Fruit fly (Drosophila melanogaster) whole organism, embryonic: ENCODE measurements around the gene CG13088.
A peak's percentile ranks its signal among the peaks of the same experiment; 100 is the strongest.

Experiments
- CG12155 ChIP-seq: fragments of 200-800 bp; sonication (Bioruptor generic); optimal IDR thresholded peaks from 3 replicates; lab custom pipeline; 2016; ENCODE audit warnings: missing biosample characterization, missing genetic modification characterization
- CG12236 ChIP-seq: fragments of 200-800 bp; sonication (Bioruptor generic); optimal IDR thresholded peaks from 2 replicates; lab custom pipeline; 2016; ENCODE audit warnings: missing biosample characterization, missing genetic modification characterization
- CG13296 ChIP-seq: fragments of 200-800 bp; sonication (Bioruptor generic); optimal IDR thresholded peaks from 3 replicates; lab custom pipeline; 2018; ENCODE audit warnings: missing biosample characterization, mild to moderate bottlenecking, missing genetic modification characterization
- CG13424 ChIP-seq: fragments of 200-800 bp; sonication (Bioruptor generic); optimal IDR thresholded peaks from 2 replicates; lab custom pipeline; 2019; ENCODE audit warnings: missing biosample characterization, mild to moderate bottlenecking, missing genetic modification characterization, moderate library complexity
- CG13775 ChIP-seq: fragments of 200-800 bp; sonication (Bioruptor generic); optimal IDR thresholded peaks from 3 replicates; lab custom pipeline; 2017; ENCODE audit warnings: missing biosample characterization, mild to moderate bottlenecking, missing genetic modification characterization
- CG14860 ChIP-seq: fragments of 200-800 bp; sonication (Bioruptor generic); IDR thresholded peaks from 3 replicates; pipeline ENCODE4 v1.3.6; 2022; ENCODE audit warnings: missing biosample characterization, missing genetic modification characterization; ENCODE audit not compliant: partially characterized antibody
- CG1832 ChIP-seq: fragments of 200-800 bp; sonication (Bioruptor generic); optimal IDR thresholded peaks from 2 replicates; lab custom pipeline; 2017; ENCODE audit warnings: missing biosample characterization, mild to moderate bottlenecking, missing genetic modification characterization, inconsistent platforms
- CG31441 ChIP-seq: fragments of 200-800 bp; sonication (Bioruptor generic); IDR thresholded peaks from 2 replicates; pipeline ENCODE4 v1.3.6; 2022; ENCODE audit warnings: missing biosample characterization, missing genetic modification characterization
- CG34422 ChIP-seq: fragments of 200-800 bp; sonication (Bioruptor generic); IDR thresholded peaks from 3 replicates; pipeline ENCODE4 v1.3.6; 2022; ENCODE audit warnings: missing biosample characterization, missing genetic modification characterization
- CG3995 ChIP-seq: fragments of 200-800 bp; sonication (Bioruptor generic); optimal IDR thresholded peaks from 3 replicates; lab custom pipeline; 2016; ENCODE audit warnings: missing biosample characterization, missing genetic modification characterization
- CG6254 ChIP-seq: fragments of 200-800 bp; sonication (Bioruptor generic); optimal IDR thresholded peaks from 3 replicates; lab custom pipeline; 2017; ENCODE audit warnings: mild to moderate bottlenecking, missing biosample characterization, missing genetic modification reagents, missing genetic modification characterization
- CG7271 ChIP-seq: fragments of 200-800 bp; sonication (Bioruptor generic); optimal IDR thresholded peaks from 2 replicates; lab custom pipeline; 2018; ENCODE audit warnings: missing biosample characterization, mild to moderate bottlenecking, missing genetic modification characterization, moderate library complexity
- CG7556 ChIP-seq: fragments of 200-800 bp; sonication (Bioruptor generic); optimal IDR thresholded peaks from 2 replicates; lab custom pipeline; 2017; ENCODE audit warnings: missing biosample characterization, mild to moderate bottlenecking, missing genetic modification characterization
- CG8089 ChIP-seq: fragments of 200-800 bp; sonication (Bioruptor generic); optimal IDR thresholded peaks from 3 replicates; lab custom pipeline; 2016; ENCODE audit warnings: missing biosample characterization, missing genetic modification characterization
- CTCF ChIP-seq: fragments of 200-800 bp; sonication (Bioruptor generic); optimal IDR thresholded peaks from 2 replicates; lab custom pipeline; 2017; ENCODE audit warnings: missing biosample characterization, mild to moderate bottlenecking, missing genetic modification characterization, moderate library complexity
- Fer3 ChIP-seq: fragments of 200-800 bp; sonication (Bioruptor generic); optimal IDR thresholded peaks from 2 replicates; lab custom pipeline; 2018; ENCODE audit warnings: missing biosample characterization, mild to moderate bottlenecking, missing genetic modification characterization, moderate library complexity
- Hr3 ChIP-seq: fragments of 200-800 bp; sonication (Bioruptor generic); optimal IDR thresholded peaks from 3 replicates; lab custom pipeline; 2016; ENCODE audit warnings: missing biosample characterization, missing genetic modification characterization
- NfI ChIP-seq: fragments of 200-800 bp; sonication (Bioruptor generic); optimal IDR thresholded peaks from 3 replicates; lab custom pipeline; 2018; ENCODE audit warnings: missing biosample characterization, mild to moderate bottlenecking, missing genetic modification characterization, moderate library complexity
- PHDP ChIP-seq: fragments of 200-800 bp; sonication (Bioruptor generic); optimal IDR thresholded peaks from 3 replicates; lab custom pipeline; 2018; ENCODE audit warnings: missing biosample characterization, mild to moderate bottlenecking, missing genetic modification characterization, moderate library complexity
- Sry-δ ChIP-seq: fragments of 200-800 bp; sonication (Bioruptor generic); optimal IDR thresholded peaks from 2 replicates; lab custom pipeline; 2016; ENCODE audit warnings: missing biosample characterization, missing genetic modification characterization
- Taf1 ChIP-seq: fragments of 200-800 bp; sonication (Bioruptor generic); IDR thresholded peaks from 2 replicates; pipeline ENCODE4 v1.3.6; 2022; ENCODE audit warnings: missing biosample characterization, missing genetic modification characterization
- Trl ChIP-seq, 3 experiments: fragments of >200 bp in 2 of 3; fragments of 200-800 bp in 1 of 3; sonication (Bioruptor generic) in 1 of 3; optimal IDR thresholded peaks; 2 replicates in 1 of 3; 3 replicates in 2 of 3; lab custom pipeline; 2016 to 2017; ENCODE audit warnings: missing biosample characterization in 1 of 3, missing genetic modification characterization in 1 of 3
- az2 ChIP-seq: fragments of 200-800 bp; sonication (Bioruptor generic); optimal IDR thresholded peaks from 3 replicates; lab custom pipeline; 2016; ENCODE audit warnings: missing biosample characterization, missing genetic modification characterization
- chinmo ChIP-seq: fragments of 200-800 bp; sonication (Bioruptor generic); IDR thresholded peaks from 4 replicates; pipeline ENCODE4 v1.3.6; 2022; ENCODE audit warnings: missing biosample characterization, missing genetic modification characterization; ENCODE audit not compliant: partially characterized antibody
- chn ChIP-seq: fragments of 200-800 bp; sonication (Bioruptor generic); optimal IDR thresholded peaks from 2 replicates; lab custom pipeline; 2016; ENCODE audit warnings: missing biosample characterization, missing genetic modification characterization
- croc ChIP-seq: fragments of 200-800 bp; sonication (Bioruptor generic); conservative IDR thresholded peaks from 3 replicates; pipeline ENCODE4 v1.3.6; 2022; ENCODE audit warnings: missing biosample characterization, missing genetic modification characterization
- ems ChIP-seq: fragments of 200-800 bp; sonication (Bioruptor generic); optimal IDR thresholded peaks from 3 replicates; lab custom pipeline; 2016; ENCODE audit warnings: missing biosample characterization, missing genetic modification characterization
- fu2 ChIP-seq: fragments of 200-800 bp; sonication (Bioruptor generic); optimal IDR thresholded peaks from 2 replicates; lab custom pipeline; 2016; ENCODE audit warnings: missing biosample characterization, missing genetic modification characterization
- her ChIP-seq: fragments of 200-800 bp; sonication (Bioruptor generic); optimal IDR thresholded peaks from 2 replicates; lab custom pipeline; 2016; ENCODE audit warnings: missing biosample characterization, missing genetic modification characterization
- jumu ChIP-seq: fragments of 200-800 bp; sonication (Bioruptor generic); optimal IDR thresholded peaks from 3 replicates; lab custom pipeline; 2016; ENCODE audit warnings: missing biosample characterization, missing genetic modification characterization
- kni ChIP-seq: fragments of 200-800 bp; sonication (Bioruptor generic); optimal IDR thresholded peaks from 3 replicates; lab custom pipeline; 2017; ENCODE audit warnings: mild to moderate bottlenecking, missing biosample characterization, missing genetic modification reagents, missing genetic modification characterization
- lilli ChIP-seq: fragments of 200-800 bp; sonication (Bioruptor generic); optimal IDR thresholded peaks from 3 replicates; lab custom pipeline; 2016; ENCODE audit warnings: missing biosample characterization, missing genetic modification characterization
- lola ChIP-seq, 3 experiments: fragments of >200 bp in 2 of 3; fragments of 200-800 bp in 1 of 3; sonication (Bioruptor generic) in 1 of 3; optimal IDR thresholded peaks; 2 replicates each; lab custom pipeline; 2017 to 2019; ENCODE audit warnings: missing biosample characterization in 3 of 3, missing genetic modification characterization in 3 of 3, mild to moderate bottlenecking in 1 of 3, moderate library complexity in 1 of 3
- luna ChIP-seq: fragments of 200-800 bp; sonication (Bioruptor generic); optimal IDR thresholded peaks from 2 replicates; lab custom pipeline; 2016; ENCODE audit warnings: missing biosample characterization, missing genetic modification characterization
- mirr ChIP-seq: fragments of 200-800 bp; sonication (Bioruptor generic); optimal IDR thresholded peaks from 3 replicates; lab custom pipeline; 2018; ENCODE audit warnings: missing biosample characterization, mild to moderate bottlenecking, missing genetic modification characterization
- odd ChIP-seq: fragments of 200-800 bp; sonication (Bioruptor generic); optimal IDR thresholded peaks from 2 replicates; lab custom pipeline; 2017; ENCODE audit warnings: missing biosample characterization, mild to moderate bottlenecking, missing genetic modification characterization
- peb ChIP-seq: fragments of 200-800 bp; sonication (Bioruptor generic); IDR thresholded peaks from 2 replicates; pipeline ENCODE4 v1.3.6; 2022; ENCODE audit warnings: missing biosample characterization, missing genetic modification characterization
- so ChIP-seq: fragments of 200-800 bp; sonication (Bioruptor generic); IDR thresholded peaks from 3 replicates; pipeline ENCODE4 v1.3.6; 2022; ENCODE audit warnings: missing biosample characterization, missing genetic modification characterization
- tx ChIP-seq: fragments of 200-800 bp; sonication (Bioruptor generic); optimal IDR thresholded peaks from 2 replicates; lab custom pipeline; 2016; ENCODE audit warnings: missing biosample characterization, missing genetic modification characterization
- vnd ChIP-seq: fragments of 200-800 bp; sonication (Bioruptor generic); IDR thresholded peaks from 3 replicates; pipeline ENCODE4 v1.3.6; 2022; ENCODE audit warnings: missing biosample characterization, missing genetic modification characterization; ENCODE audit not compliant: partially characterized antibody
- z ChIP-seq: fragments of 200-800 bp; sonication (Bioruptor generic); IDR thresholded peaks from 3 replicates; pipeline ENCODE4 v1.3.6; 2022; ENCODE audit warnings: missing biosample characterization, missing genetic modification characterization
- zen ChIP-seq: fragments of 200-800 bp; sonication (Bioruptor generic); optimal IDR thresholded peaks from 3 replicates; lab custom pipeline; 2018; ENCODE audit warnings: missing biosample characterization, mild to moderate bottlenecking, missing genetic modification characterization, moderate library complexity

CG13088 gene

dm6 chr2L:8517256-8517694 lies 28.5 kb downstream of the CG13088 start, which contains the start of the genes mRpL51 and Uba4 (continued):
- no peak for TF ChIP-seq croc (GFP tag; lab: Robert Waterston, UW)
- TF ChIP-seq mirr (GFP tag; lab: Kevin White, UChicago): peak; percentile 56
- TF ChIP-seq CG34422 (GFP tag; lab: Robert Waterston, UW): peak; percentile 65; the same call in 1 of the 3 replicates
- TF ChIP-seq kni (GFP tag; lab: Kevin White, UChicago): peak; percentile 25
- TF ChIP-seq peb (GFP tag; lab: Robert Waterston, UW): no peak
- peak; percentile 34 for TF ChIP-seq fu2 (GFP tag; lab: Kevin White, UChicago)
- TF ChIP-seq zen (tag; lab: Kevin White, UChicago): peak; percentile 58
- peak; percentile 26 for TF ChIP-seq CG12155 (GFP tag; lab: Kevin White, UChicago)
- TF ChIP-seq tx (GFP tag; lab: Kevin White, UChicago): peak; percentile 33
- TF ChIP-seq so (GFP tag; lab: Robert Waterston, UW): no peak
- TF ChIP-seq Sry-δ: peak; percentile 74
- no peak for TF ChIP-seq luna (GFP tag; lab: Kevin White, UChicago)
- TF ChIP-seq Hr3: peak; percentile 1
- peak; percentile 72 for TF ChIP-seq lilli (GFP tag; lab: Kevin White, UChicago)
- TF ChIP-seq Taf1 (GFP tag; lab: Robert Waterston, UW): no peak
- TF ChIP-seq CTCF (GFP tag; lab: Kevin White, UChicago): peak; percentile 11
- peak; percentile 41 for TF ChIP-seq NfI (GFP tag; lab: Kevin White, UChicago)
- no peak for TF ChIP-seq Trl (optimal IDR thresholded peaks at IDR 0.05; lab: Kevin White, UChicago)
- TF ChIP-seq Trl (GFP tag; optimal IDR thresholded peaks at IDR 0.05; lab: Kevin White, UChicago): peak; percentile 30
- peak; percentile 9 for TF ChIP-seq CG13296
- TF ChIP-seq chn (GFP tag; lab: Kevin White, UChicago): peak; percentile 26
- peak; percentile 35 for TF ChIP-seq CG13424
- TF ChIP-seq PHDP (tag; lab: Kevin White, UChicago): peak; percentile 37
- TF ChIP-seq CG7271 (tag; lab: Kevin White, UChicago): no peak
- no peak for TF ChIP-seq CG6254 (GFP tag; lab: Kevin White, UChicago)
- peak; percentile 18 for TF ChIP-seq jumu (GFP tag; lab: Kevin White, UChicago)
- peak; percentile 1 for TF ChIP-seq Fer3
- peak; percentile 14 for TF ChIP-seq CG12236
- TF ChIP-seq vnd (GFP tag; lab: Robert Waterston, UW): peak; percentile 48; the same call in 1 of the 3 replicates
- no peak for TF ChIP-seq CG1832 (GFP tag; lab: Kevin White, UChicago)
- peak; percentile 16 for TF ChIP-seq CG13775 (GFP tag; lab: Kevin White, UChicago)
- TF ChIP-seq CG14860 (GFP tag; lab: Robert Waterston, UW): 0 out of 3 replicates have a peak, but pooled peaks have one; percentile 52
- peak; percentile 31 for TF ChIP-seq az2 (GFP tag; lab: Kevin White, UChicago)
- no peak for TF ChIP-seq CG8089 (GFP tag; lab: Kevin White, UChicago)
- TF ChIP-seq CG3995: peak; percentile 79
- peak; percentile 27 for TF ChIP-seq ems
- TF ChIP-seq her (GFP tag; lab: Kevin White, UChicago): peak; percentile 55
- TF ChIP-seq z (GFP tag; lab: Robert Waterston, UW): no peak
- TF ChIP-seq CG7556: no peak
- TF ChIP-seq CG31441 (GFP tag; lab: Robert Waterston, UW): 0 out of 2 replicates have a peak, but pooled peaks have one; percentile 28
- TF ChIP-seq chinmo: 0 out of 4 replicates have a peak, but pooled peaks have one; percentile 38
- peak; percentile 9 for TF ChIP-seq odd
- no peak for TF ChIP-seq lola (GFP tag; optimal IDR thresholded peaks at IDR 0.05; lab: Kevin White, UChicago)
